Fruit fly (Drosophila melanogaster) whole organism, embryonic: Measurements from ENCODE around the gene Taf6.
A peak's percentile ranks its signal among the peaks of the same experiment; 100 is the strongest.

ENCODE experiments used
- Awh ChIP-seq: fragments of 200-800 bp; sonication (Bioruptor generic); IDR thresholded peaks from 2 replicates; pipeline ENCODE4, ENCODE4 v1.3.6; 2022; ENCODE audit warnings: missing biosample characterization, missing genetic modification characterization
- CG1024 ChIP-seq: fragments of 200-800 bp; sonication (Bioruptor generic); IDR thresholded peaks from 2 replicates; pipeline ENCODE4 v1.3.6; 2022; ENCODE audit warnings: missing biosample characterization, missing genetic modification characterization
- CG11723 ChIP-seq: fragments of 200-800 bp; sonication (Bioruptor generic); optimal IDR thresholded peaks from 2 replicates; lab custom pipeline; 2017; ENCODE audit warnings: missing biosample characterization, mild to moderate bottlenecking, missing genetic modification characterization
- CG12219 ChIP-seq: fragments of 200-800 bp; sonication (Bioruptor generic); optimal IDR thresholded peaks from 3 replicates; lab custom pipeline; 2018; ENCODE audit warnings: missing biosample characterization, mild to moderate bottlenecking, missing genetic modification characterization
- CG12299 ChIP-seq: fragments of 200-800 bp; sonication (Bioruptor generic); optimal IDR thresholded peaks from 2 replicates; lab custom pipeline; 2018; ENCODE audit warnings: missing biosample characterization, mild to moderate bottlenecking, missing genetic modification characterization
- CG1233 ChIP-seq: fragments of 200-800 bp; sonication (Bioruptor generic); optimal IDR thresholded peaks from 4 replicates; lab custom pipeline; 2018; ENCODE audit warnings: missing biosample characterization, mild to moderate bottlenecking, missing genetic modification characterization
- CG12659 ChIP-seq: fragments of 200-800 bp; sonication (Bioruptor generic); optimal IDR thresholded peaks from 3 replicates; lab custom pipeline; 2017; ENCODE audit warnings: mild to moderate bottlenecking, missing biosample characterization, missing genetic modification reagents, missing genetic modification characterization
- CG14667 ChIP-seq: fragments of 200-800 bp; sonication (Bioruptor generic); IDR thresholded peaks from 2 replicates; pipeline ENCODE4 v1.3.6; 2022; ENCODE audit warnings: missing biosample characterization, missing genetic modification characterization
- CG16863 ChIP-seq: fragments of 200-800 bp; sonication (Bioruptor generic); optimal IDR thresholded peaks from 3 replicates; lab custom pipeline; 2016; ENCODE audit warnings: missing biosample characterization, missing genetic modification characterization
- CG2116 ChIP-seq: fragments of 200-800 bp; sonication (Bioruptor generic); optimal IDR thresholded peaks from 3 replicates; lab custom pipeline; 2018; ENCODE audit warnings: missing biosample characterization, mild to moderate bottlenecking, missing genetic modification characterization
- CG2712 ChIP-seq: fragments of 200-800 bp; optimal IDR thresholded peaks from 3 replicates; lab custom pipeline; 2019; ENCODE audit warnings: missing biosample characterization, mild to moderate bottlenecking, missing genetic modification characterization, moderate library complexity
- CG30431 ChIP-seq: fragments of 200-800 bp; sonication (Bioruptor generic); optimal IDR thresholded peaks from 2 replicates; lab custom pipeline; 2017; ENCODE audit warnings: missing biosample characterization, missing genetic modification characterization
- CG31388 ChIP-seq: fragments of 200-800 bp; sonication (Bioruptor generic); optimal IDR thresholded peaks from 2 replicates; lab custom pipeline; 2016; ENCODE audit warnings: missing biosample characterization, missing genetic modification characterization
- CG31441 ChIP-seq: fragments of 200-800 bp; sonication (Bioruptor generic); IDR thresholded peaks from 2 replicates; pipeline ENCODE4 v1.3.6; 2022; ENCODE audit warnings: missing biosample characterization, missing genetic modification characterization
- CG4617 ChIP-seq: fragments of 200-800 bp; sonication (Bioruptor generic); optimal IDR thresholded peaks from 3 replicates; lab custom pipeline; 2016; ENCODE audit warnings: missing biosample characterization, missing genetic modification characterization, borderline replicate concordance
- CG4854 ChIP-seq: fragments of 200-800 bp; sonication (Bioruptor generic); optimal IDR thresholded peaks from 2 replicates; lab custom pipeline; 2016; ENCODE audit warnings: missing biosample characterization, missing genetic modification characterization, inconsistent platforms
- CG5953 ChIP-seq: fragments of 200-800 bp; sonication (Bioruptor generic); IDR thresholded peaks from 2 replicates; pipeline ENCODE4 v1.3.6; 2022; ENCODE audit warnings: missing biosample characterization, missing genetic modification characterization
- CG6272 ChIP-seq: fragments of 200-800 bp; sonication (Bioruptor generic); IDR thresholded peaks from 2 replicates; pipeline ENCODE4 v1.3.6; 2022; ENCODE audit warnings: missing biosample characterization, missing genetic modification characterization
- CG7928 ChIP-seq: fragments of 200-800 bp; sonication (Bioruptor generic); optimal IDR thresholded peaks from 2 replicates; lab custom pipeline; 2017; ENCODE audit warnings: missing biosample characterization, mild to moderate bottlenecking, missing genetic modification characterization
- CG9215 ChIP-seq: fragments of 200-800 bp; sonication (Bioruptor generic); IDR thresholded peaks from 2 replicates; pipeline ENCODE4 v1.3.6; 2022; ENCODE audit warnings: missing biosample characterization, missing genetic modification characterization
- CG9817 ChIP-seq: fragments of 200-800 bp; sonication (Bioruptor generic); optimal IDR thresholded peaks from 2 replicates; lab custom pipeline; 2018; ENCODE audit warnings: missing biosample characterization, mild to moderate bottlenecking, missing genetic modification characterization, moderate library complexity
- CoRest ChIP-seq: fragments of 200-800 bp; sonication (Bioruptor generic); optimal IDR thresholded peaks from 3 replicates; lab custom pipeline; 2018; ENCODE audit warnings: missing biosample characterization, mild to moderate bottlenecking, missing genetic modification characterization, moderate library complexity
- Dek ChIP-seq: fragments of 200-800 bp; sonication (Bioruptor generic); optimal IDR thresholded peaks from 3 replicates; lab custom pipeline; 2019; ENCODE audit warnings: missing biosample characterization, mild to moderate bottlenecking, missing genetic modification characterization, moderate library complexity
- Dip2 ChIP-seq: fragments of 200-800 bp; sonication (Bioruptor generic); IDR thresholded peaks from 2 replicates; pipeline ENCODE4 v1.3.6; 2022; ENCODE audit warnings: missing biosample characterization, missing genetic modification characterization
- HLHmδ ChIP-seq: fragments of 200-800 bp; sonication (Bioruptor generic); optimal IDR thresholded peaks from 2 replicates; lab custom pipeline; 2018; ENCODE audit warnings: missing biosample characterization, mild to moderate bottlenecking, missing genetic modification characterization, moderate library complexity
- Hand ChIP-seq: fragments of 200-800 bp; sonication (Bioruptor generic); optimal IDR thresholded peaks from 2 replicates; lab custom pipeline; 2017; ENCODE audit warnings: mild to moderate bottlenecking, missing biosample characterization, missing genetic modification reagents, missing genetic modification characterization
- HmgZ ChIP-seq: fragments of 200-800 bp; sonication (Bioruptor generic); optimal IDR thresholded peaks from 2 replicates; lab custom pipeline; 2018; ENCODE audit warnings: missing biosample characterization, mild to moderate bottlenecking, missing genetic modification characterization
- Hr3 ChIP-seq: fragments of 200-800 bp; sonication (Bioruptor generic); optimal IDR thresholded peaks from 3 replicates; lab custom pipeline; 2016; ENCODE audit warnings: missing biosample characterization, missing genetic modification characterization
- MBD-R2 ChIP-seq: fragments of 200-800 bp; sonication (Bioruptor generic); IDR thresholded peaks from 2 replicates; pipeline ENCODE4 v1.3.6; 2022; ENCODE audit warnings: missing biosample characterization, missing genetic modification characterization
- MESR4 ChIP-seq: fragments of 200-800 bp; sonication (Bioruptor generic); optimal IDR thresholded peaks from 2 replicates; lab custom pipeline; 2018; ENCODE audit warnings: missing biosample characterization, mild to moderate bottlenecking, missing genetic modification characterization, moderate library complexity
- PHDP ChIP-seq: fragments of 200-800 bp; sonication (Bioruptor generic); optimal IDR thresholded peaks from 3 replicates; lab custom pipeline; 2018; ENCODE audit warnings: missing biosample characterization, mild to moderate bottlenecking, missing genetic modification characterization, moderate library complexity
- Poxn ChIP-seq: fragments of 200-800 bp; sonication (Bioruptor generic); IDR thresholded peaks from 2 replicates; pipeline ENCODE4 v1.3.6; 2022; ENCODE audit warnings: missing biosample characterization, missing genetic modification characterization
- Rfx ChIP-seq: fragments of 200-800 bp; sonication (Bioruptor generic); IDR thresholded peaks from 2 replicates; pipeline ENCODE4 v1.3.6; 2022; ENCODE audit warnings: missing biosample characterization, missing genetic modification characterization
- Sox100B ChIP-seq: fragments of 200-800 bp; sonication (Bioruptor generic); optimal IDR thresholded peaks from 3 replicates; lab custom pipeline; 2018; ENCODE audit warnings: missing biosample characterization, mild to moderate bottlenecking, missing genetic modification characterization
- Sry-β ChIP-seq: fragments of 200-800 bp; sonication (Bioruptor generic); optimal IDR thresholded peaks from 2 replicates; lab custom pipeline; 2018; ENCODE audit warnings: missing biosample characterization, mild to moderate bottlenecking, missing genetic modification characterization, moderate library complexity
- abd-A ChIP-seq: fragments of 200-800 bp; sonication (Bioruptor generic); optimal IDR thresholded peaks from 3 replicates; lab custom pipeline; 2019; ENCODE audit warnings: missing biosample characterization, mild to moderate bottlenecking, missing genetic modification characterization, moderate library complexity
- ac ChIP-seq: fragments of 200-800 bp; sonication (Bioruptor generic); optimal IDR thresholded peaks from 3 replicates; lab custom pipeline; 2017; ENCODE audit warnings: missing biosample characterization, mild to moderate bottlenecking, missing genetic modification characterization
- al ChIP-seq: fragments of 200-800 bp; sonication (Bioruptor generic); IDR thresholded peaks from 2 replicates; pipeline ENCODE4 v1.3.6; 2022; ENCODE audit warnings: missing biosample characterization, missing genetic modification characterization
- br ChIP-seq: fragments of >200 bp; optimal IDR thresholded peaks from 2 replicates; lab custom pipeline; 2017
- chinmo ChIP-seq: fragments of 200-800 bp; sonication (Bioruptor generic); IDR thresholded peaks from 4 replicates; pipeline ENCODE4 v1.3.6; 2022; ENCODE audit warnings: missing biosample characterization, missing genetic modification characterization; ENCODE audit not compliant: partially characterized antibody
- dpn ChIP-seq, 2 experiments: fragments of 200-800 bp; sonication (Bioruptor generic); optimal IDR thresholded peaks; 3 replicates each; lab custom pipeline; 2016; ENCODE audit warnings: missing biosample characterization in 2 of 2, missing genetic modification characterization in 2 of 2
- fd96Cb ChIP-seq: fragments of 200-800 bp; sonication (Bioruptor generic); optimal IDR thresholded peaks from 2 replicates; lab custom pipeline; 2018; ENCODE audit warnings: missing biosample characterization, mild to moderate bottlenecking, missing genetic modification characterization, moderate library complexity
- gsb ChIP-seq: fragments of 200-800 bp; sonication (Bioruptor generic); IDR thresholded peaks from 2 replicates; pipeline ENCODE4 v1.3.6; 2022; ENCODE audit warnings: missing biosample characterization, missing genetic modification characterization
- kah ChIP-seq: fragments of 200-800 bp; sonication (Bioruptor generic); optimal IDR thresholded peaks from 2 replicates; lab custom pipeline; 2018; ENCODE audit warnings: missing biosample characterization, mild to moderate bottlenecking, missing genetic modification characterization
- nau ChIP-seq: fragments of 200-800 bp; sonication (Bioruptor generic); optimal IDR thresholded peaks from 3 replicates; lab custom pipeline; 2017; ENCODE audit warnings: missing biosample characterization, mild to moderate bottlenecking, missing genetic modification characterization, missing genetic modification reagents
- sens-2 ChIP-seq: fragments of 200-800 bp; sonication (Bioruptor generic); IDR thresholded peaks from 2 replicates; pipeline ENCODE4 v1.3.6; 2022; ENCODE audit warnings: missing biosample characterization, missing genetic modification characterization
- slp2 ChIP-seq: fragments of 200-800 bp; sonication (Bioruptor generic); optimal IDR thresholded peaks from 2 replicates; lab custom pipeline; 2016; ENCODE audit warnings: missing biosample characterization, missing genetic modification characterization
- so ChIP-seq: fragments of 200-800 bp; sonication (Bioruptor generic); IDR thresholded peaks from 3 replicates; pipeline ENCODE4 v1.3.6; 2022; ENCODE audit warnings: missing biosample characterization, missing genetic modification characterization
- sob ChIP-seq: fragments of 200-800 bp; sonication (Bioruptor generic); IDR thresholded peaks from 2 replicates; pipeline ENCODE4 v1.3.6; 2022; ENCODE audit warnings: missing biosample characterization, missing genetic modification characterization
- sqz ChIP-seq: fragments of 200-800 bp; sonication (Bioruptor generic); optimal IDR thresholded peaks from 3 replicates; lab custom pipeline; 2018; ENCODE audit warnings: missing biosample characterization, mild to moderate bottlenecking, missing genetic modification characterization
- trh ChIP-seq: fragments of 200-800 bp; sonication (Bioruptor generic); optimal IDR thresholded peaks from 2 replicates; lab custom pipeline; 2016; ENCODE audit warnings: missing biosample characterization, missing genetic modification characterization

The Taf6 gene

DNA sequence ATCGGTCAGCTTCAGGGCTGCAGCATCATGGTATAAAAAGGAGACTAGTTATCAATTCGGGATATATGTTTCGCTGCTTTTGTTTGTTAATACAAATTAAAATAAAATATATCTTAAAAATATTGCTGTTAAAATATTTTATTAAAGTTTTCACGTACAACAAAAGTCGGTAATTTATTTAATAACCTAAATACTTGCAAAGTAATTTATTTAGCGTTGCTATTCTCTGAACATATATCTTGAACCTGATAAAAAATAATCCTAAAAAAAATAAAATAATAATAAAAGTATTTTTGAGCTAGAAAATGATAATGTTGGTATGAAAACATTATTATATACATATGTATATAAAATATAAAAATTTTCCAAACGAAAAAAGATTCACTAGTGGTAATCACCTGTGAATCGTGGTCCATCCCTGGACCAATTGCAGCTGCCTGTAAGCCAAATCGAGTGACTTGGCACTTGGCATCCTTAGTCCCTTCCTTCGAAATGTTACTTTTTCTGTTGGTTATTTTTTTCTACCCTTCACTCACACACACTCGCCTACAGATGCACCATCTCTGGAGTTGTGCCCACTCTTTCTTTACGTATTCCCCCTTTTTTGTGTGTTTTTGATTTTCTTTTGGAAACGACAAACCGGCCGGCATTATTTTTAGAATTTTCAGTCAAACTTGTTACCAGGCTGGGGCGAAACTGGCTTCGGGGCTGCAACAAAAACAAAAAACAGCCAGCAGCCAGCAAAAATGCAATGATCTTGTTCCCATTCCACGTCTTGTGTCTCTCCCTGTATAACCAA is 41.5 kb upstream of the Taf6 start (continued):
- no peak for TF ChIP-seq CG12659
- TF ChIP-seq kah (GFP tag; lab: Kevin White, UChicago): no peak
- TF ChIP-seq CG2712 (tag; lab: Kevin White, UChicago): peak; percentile 65
- no peak for TF ChIP-seq br (lab: Kevin White, UChicago)
- no peak for TF ChIP-seq Dek (tag; lab: Kevin White, UChicago)
- no peak for TF ChIP-seq CG4617
- TF ChIP-seq Sox100B (GFP tag; lab: Kevin White, UChicago): no peak
- TF ChIP-seq CG1233: peak; percentile 41
- no peak for TF ChIP-seq CG9215 (GFP tag; lab: Robert Waterston, UW)
- no peak for TF ChIP-seq CG6272 (GFP tag; lab: Robert Waterston, UW)
- TF ChIP-seq CG11723: no peak
- no peak for TF ChIP-seq CG12299
- no peak for TF ChIP-seq MBD-R2
- no peak for TF ChIP-seq CG7928 (GFP tag; lab: Kevin White, UChicago)
- TF ChIP-seq Awh (GFP tag; lab: Robert Waterston, UW): no peak
- TF ChIP-seq CG16863 (GFP tag; lab: Kevin White, UChicago): no peak
- no peak for TF ChIP-seq sens-2 (GFP tag; lab: Robert Waterston, UW)
- TF ChIP-seq CG12219 (GFP tag; lab: Kevin White, UChicago): no peak
- TF ChIP-seq CG9817 (tag; lab: Kevin White, UChicago): no peak
- no peak for TF ChIP-seq CG31388 (GFP tag; lab: Kevin White, UChicago)
- TF ChIP-seq MESR4: no peak
- TF ChIP-seq gsb: no peak
- no peak for TF ChIP-seq so (GFP tag; lab: Robert Waterston, UW)
- 0 out of 4 replicates have a peak, but pooled peaks have one; percentile 63 for TF ChIP-seq chinmo
- no peak for TF ChIP-seq Hr3 (GFP tag; lab: Kevin White, UChicago)
- TF ChIP-seq HLHmδ: no peak
- TF ChIP-seq ac (GFP tag; lab: Kevin White, UChicago): peak; percentile 78
- no peak for TF ChIP-seq dpn (GFP tag; optimal IDR thresholded peaks at IDR 0.05; lab: Kevin White, UChicago)
- TF ChIP-seq sob (GFP tag; lab: Robert Waterston, UW): no peak
- no peak for TF ChIP-seq al
- TF ChIP-seq Rfx (GFP tag; lab: Robert Waterston, UW): no peak
- TF ChIP-seq HmgZ (tag; lab: Kevin White, UChicago): no peak
- TF ChIP-seq CG30431 (GFP tag; lab: Kevin White, UChicago): no peak
- no peak for TF ChIP-seq CG14667
- TF ChIP-seq CG1024 (GFP tag; lab: Robert Waterston, UW): no peak
- TF ChIP-seq slp2 (GFP tag; lab: Kevin White, UChicago): no peak
- no peak for TF ChIP-seq CG4854 (GFP tag; lab: Kevin White, UChicago)
- TF ChIP-seq PHDP: no peak
- no peak for TF ChIP-seq Sry-β (GFP tag; lab: Kevin White, UChicago)
- no peak for TF ChIP-seq Hand (GFP tag; lab: Kevin White, UChicago)
- peak; percentile 15 for TF ChIP-seq sqz
- no peak for TF ChIP-seq CG2116 (GFP tag; lab: Kevin White, UChicago)
- no peak for TF ChIP-seq trh (GFP tag; lab: Kevin White, UChicago)
- peak; percentile 66 for TF ChIP-seq CG31441 (GFP tag; lab: Robert Waterston, UW)
- TF ChIP-seq CoRest (tag; lab: Kevin White, UChicago): peak; percentile 50
- no peak for TF ChIP-seq nau (GFP tag; lab: Kevin White, UChicago)
- TF ChIP-seq Poxn (GFP tag; lab: Robert Waterston, UW): no peak
- no peak for TF ChIP-seq Dip2 (GFP tag; lab: Robert Waterston, UW)
- no peak for TF ChIP-seq CG5953 (GFP tag; lab: Robert Waterston, UW)
- peak; percentile 25 for TF ChIP-seq fd96Cb
- no peak for TF ChIP-seq abd-A (tag; lab: Kevin White, UChicago)
